Worm (Caenorhabditis elegans) whole organism, early embryonic: ENCODE measurements around the gene T14B4.19.

Experiments used
- B0310.2 ChIP-seq: sonication (generic microtip); optimal IDR thresholded peaks from 2 replicates; lab custom pipeline; 2016; ENCODE audit warnings: mild to moderate bottlenecking, missing genetic modification characterization, missing compliant biosample characterization
- F13C5.2 ChIP-seq: sonication (generic microtip); optimal IDR thresholded peaks from 2 replicates; lab custom pipeline; 2017; ENCODE audit warnings: mild to moderate bottlenecking, missing genetic modification characterization, inconsistent platforms, missing compliant biosample characterization
- aly-1 ChIP-seq: sonication (generic microtip); optimal IDR thresholded peaks from 2 replicates; lab custom pipeline; 2016; ENCODE audit warnings: missing genetic modification characterization, missing compliant biosample characterization
- ama-1 ChIP-seq: fragments of 150-350 bp; optimal IDR thresholded peaks from 2 replicates; lab custom pipeline; 2014
- ets-7 ChIP-seq: sonication (generic microtip); optimal IDR thresholded peaks from 2 replicates; lab custom pipeline; 2016; ENCODE audit warnings: missing genotype, missing genetic modification characterization, missing compliant biosample characterization
- flt-1 ChIP-seq: fragments of 200-800 bp; sonication (Bioruptor generic); IDR thresholded peaks from 2 replicates; pipeline ENCODE4 v1.3.6; 2022; ENCODE audit warnings: missing genetic modification characterization, missing compliant biosample characterization
- hnd-1 ChIP-seq: sonication (generic microtip); optimal IDR thresholded peaks from 2 replicates; lab custom pipeline; 2016; ENCODE audit warnings: missing genetic modification characterization, missing compliant biosample characterization
- pes-1 ChIP-seq: fragments of 200-800 bp; sonication (Bioruptor generic); IDR thresholded peaks from 2 replicates; pipeline ENCODE4 v1.3.6; 2022; ENCODE audit warnings: missing genetic modification reagents, missing genetic modification characterization, missing compliant biosample characterization
- scrt-1 ChIP-seq: fragments of 200-800 bp; sonication (Bioruptor generic); IDR thresholded peaks from 2 replicates; pipeline ENCODE4 v1.3.6; 2022; ENCODE audit warnings: missing genetic modification characterization, missing compliant biosample characterization
- sea-1 ChIP-seq: fragments of 200-800 bp; sonication (Bioruptor generic); conservative IDR thresholded peaks from 2 replicates; pipeline ENCODE4 v1.3.6; 2022; ENCODE audit warnings: missing genetic modification characterization, missing compliant biosample characterization
- tbx-11 ChIP-seq: fragments of 200-800 bp; sonication (Bioruptor generic); IDR thresholded peaks from 2 replicates; pipeline ENCODE4 v1.3.6; 2022; ENCODE audit warnings: missing genetic modification characterization, missing compliant biosample characterization

Gene T14B4.19

ce11 chrII:6661211-6661610, 51.5 kb downstream of the T14B4.19 start, which contains the start of gene T19D12.2:
T19D12.2 (plus strand) TSS chrII:6661335.
- TF ChIP-seq flt-1 (GFP tag; lab: Robert Waterston, UW): no peak
- no peak for TF ChIP-seq pes-1 (GFP tag; lab: Robert Waterston, UW)
- no peak for TF ChIP-seq B0310.2 (tag; lab: Kevin White, UChicago)
- no peak for TF ChIP-seq scrt-1
- no peak for TF ChIP-seq sea-1
- no peak for TF ChIP-seq ets-7 (tag; lab: Kevin White, UChicago)
- TF ChIP-seq hnd-1 (tag; lab: Kevin White, UChicago): no peak
- TF ChIP-seq tbx-11: no peak
- no peak for TF ChIP-seq ama-1 (lab: Kevin White, UChicago)
- no peak for TF ChIP-seq F13C5.2
- no peak for TF ChIP-seq aly-1
